Fruit fly (Drosophila melanogaster) whole organism, wandering third instar larva: Measurements from ENCODE around the gene rtet.

Experiments used
- Abd-B ChIP-seq: fragments of >200 bp; optimal IDR thresholded peaks from 2 replicates; lab custom pipeline; 2017; ENCODE audit warnings: missing biosample characterization, missing genetic modification characterization
- Hr78 ChIP-seq: fragments of >200 bp; optimal IDR thresholded peaks from 2 replicates; lab custom pipeline; 2017; ENCODE audit warnings: missing biosample characterization, missing genetic modification characterization
- N ChIP-seq: fragments of >200 bp; optimal IDR thresholded peaks from 2 replicates; lab custom pipeline; 2018; ENCODE audit warnings: missing biosample characterization, missing external identifiers, missing genetic modification characterization
- Rel ChIP-seq, 2 experiments: fragments of 200-800 bp; sonication (Bioruptor generic) in 1 of 2; optimal IDR thresholded peaks; 2 replicates in 1 of 2; 3 replicates in 1 of 2; lab custom pipeline; 2016 to 2019; ENCODE audit warnings: mild to moderate bottlenecking in 2 of 2, missing biosample characterization in 2 of 2, missing genetic modification characterization in 2 of 2, moderate library complexity in 1 of 2
- Vsx2 ChIP-seq: fragments of 200-300, 225-300 bp; sonication (Bioruptor generic); optimal IDR thresholded peaks from 2 replicates; lab custom pipeline; 2018; ENCODE audit warnings: missing biosample characterization, missing genetic modification characterization; ENCODE audit not compliant: partially characterized antibody
- dsf ChIP-seq: sonication (Bioruptor generic); optimal IDR thresholded peaks from 2 replicates; lab custom pipeline; 2016; ENCODE audit warnings: missing biosample characterization, missing genetic modification characterization, borderline replicate concordance
- pan ChIP-seq: fragments of >200 bp; optimal IDR thresholded peaks from 2 replicates; lab custom pipeline; 2017
- psq ChIP-seq: fragments of 200-800 bp; sonication (Bioruptor generic); optimal IDR thresholded peaks from 3 replicates; lab custom pipeline; 2017; ENCODE audit warnings: missing biosample characterization, mild to moderate bottlenecking, missing genetic modification characterization, moderate library complexity
- sage ChIP-seq: fragments of 200-800 bp; sonication (Bioruptor generic); optimal IDR thresholded peaks from 2 replicates; lab custom pipeline; 2016; ENCODE audit warnings: missing biosample characterization, mild to moderate bottlenecking, missing genetic modification characterization
- tai ChIP-seq: sonication (Bioruptor generic); optimal IDR thresholded peaks from 2 replicates; lab custom pipeline; 2016; ENCODE audit warnings: missing biosample characterization, missing genetic modification characterization
- usp ChIP-seq: fragments of >200 bp; optimal IDR thresholded peaks from 2 replicates; lab custom pipeline; 2017; ENCODE audit warnings: missing biosample characterization, missing genetic modification characterization

dm6 chr3R:21089416-21089815, 18.8 kb upstream of the rtet start:
- TF ChIP-seq psq (GFP tag; lab: Kevin White, UChicago) = no peak
- TF ChIP-seq Rel (GFP tag; optimal IDR thresholded peaks at IDR 0.05; lab: Kevin White, UChicago) = no peak
- no peak for TF ChIP-seq Rel (tag; optimal IDR thresholded peaks at IDR 0.05; lab: Kevin White, UChicago)
- no peak for TF ChIP-seq pan (lab: Kevin White, UChicago)
- no peak for TF ChIP-seq N (GFP tag; lab: Kevin White, UChicago)
- TF ChIP-seq Vsx2 (GFP tag; lab: Kevin White, UChicago) = no peak
- TF ChIP-seq Hr78 = no peak
- no peak for TF ChIP-seq Abd-B (GFP tag; lab: Kevin White, UChicago)
- no peak for TF ChIP-seq usp (GFP tag; lab: Kevin White, UChicago)
- TF ChIP-seq sage = no peak
- no peak for TF ChIP-seq tai (GFP tag; lab: Kevin White, UChicago)
- no peak for TF ChIP-seq dsf (GFP tag; lab: Kevin White, UChicago)
